Fruit fly (Drosophila melanogaster) whole organism, adult: Measurements from ENCODE around the gene CG14636.

ENCODE experiments used
- CG11617 ChIP-seq: fragments of 200-800 bp; sonication (Bioruptor generic); optimal IDR thresholded peaks from 2 replicates; lab custom pipeline; 2017; ENCODE audit warnings: mild to moderate bottlenecking, missing biosample characterization, missing genetic modification reagents, missing genetic modification characterization
- CG12768 ChIP-seq: fragments of 200-800 bp; sonication (Bioruptor generic); optimal IDR thresholded peaks from 2 replicates; lab custom pipeline; 2017; ENCODE audit warnings: missing biosample characterization, missing genetic modification characterization, mild to moderate bottlenecking, moderate library complexity, missing genetic modification reagents
- CG14711 ChIP-seq: fragments of 200-800 bp; sonication (Bioruptor generic); optimal IDR thresholded peaks from 2 replicates; lab custom pipeline; 2018; ENCODE audit warnings: missing biosample characterization, mild to moderate bottlenecking, missing genetic modification characterization, moderate library complexity
- CG1620 ChIP-seq: fragments of 200-800 bp; sonication (Bioruptor generic); optimal IDR thresholded peaks from 2 replicates; lab custom pipeline; 2016; ENCODE audit warnings: missing biosample characterization, missing genetic modification characterization
- CG33017 ChIP-seq: fragments of 200-800 bp; sonication (Bioruptor generic); optimal IDR thresholded peaks from 2 replicates; lab custom pipeline; 2018; ENCODE audit warnings: missing biosample characterization, mild to moderate bottlenecking, missing genetic modification characterization, moderate library complexity
- CG5204 ChIP-seq: fragments of 200-800 bp; sonication (Bioruptor generic); optimal IDR thresholded peaks from 2 replicates; lab custom pipeline; 2016; ENCODE audit warnings: missing biosample characterization, missing genetic modification characterization
- CG7045 ChIP-seq: fragments of 200-800 bp; sonication (Bioruptor generic); optimal IDR thresholded peaks from 2 replicates; lab custom pipeline; 2017; ENCODE audit warnings: missing biosample characterization, mild to moderate bottlenecking, missing genetic modification characterization
- CG7101 ChIP-seq: fragments of 200-800 bp; sonication (Bioruptor generic); optimal IDR thresholded peaks from 2 replicates; lab custom pipeline; 2018; ENCODE audit warnings: missing biosample characterization, mild to moderate bottlenecking, missing genetic modification characterization, moderate library complexity
- Clk ChIP-seq: fragments of 200-800 bp; sonication (Bioruptor generic); optimal IDR thresholded peaks from 2 replicates; lab custom pipeline; 2017; ENCODE audit warnings: missing biosample characterization, missing genetic modification characterization
- Crg-1 ChIP-seq: fragments of 200-800 bp; sonication (Bioruptor generic); optimal IDR thresholded peaks from 2 replicates; lab custom pipeline; 2016; ENCODE audit warnings: missing biosample characterization, missing genetic modification characterization
- Hr96 ChIP-seq: fragments of 200-800 bp; sonication (Bioruptor generic); optimal IDR thresholded peaks from 2 replicates; lab custom pipeline; 2016; ENCODE audit warnings: missing biosample characterization, missing genetic modification characterization
- Mnt ChIP-seq: fragments of 200-800 bp; sonication (Bioruptor generic); optimal IDR thresholded peaks from 2 replicates; lab custom pipeline; 2016; ENCODE audit warnings: missing biosample characterization, mild to moderate bottlenecking, missing genetic modification characterization
- bab1 ChIP-seq: fragments of 200-800 bp; sonication (Bioruptor generic); optimal IDR thresholded peaks from 3 replicates; lab custom pipeline; 2019; ENCODE audit warnings: missing biosample characterization, mild to moderate bottlenecking, missing genetic modification characterization, moderate library complexity
- cic ChIP-seq: fragments of 200-800 bp; sonication (Bioruptor generic); optimal IDR thresholded peaks from 2 replicates; lab custom pipeline; 2017; ENCODE audit warnings: missing biosample characterization, mild to moderate bottlenecking, missing genetic modification characterization, moderate library complexity
- cnc ChIP-seq, 2 experiments: fragments of >200 bp; optimal IDR thresholded peaks; 2 replicates each; lab custom pipeline; 2017
- kay ChIP-seq: fragments of 200-800 bp; sonication (Bioruptor generic); peaks from one replicate; lab custom pipeline; 2016; ENCODE audit warnings: missing biosample characterization, missing genetic modification characterization, borderline replicate concordance
- ovo ChIP-seq: fragments of 200-800 bp; sonication (Bioruptor generic); optimal IDR thresholded peaks from 2 replicates; lab custom pipeline; 2016; ENCODE audit warnings: missing biosample characterization, missing genetic modification characterization
- pad ChIP-seq: fragments of 200-800 bp; sonication (Bioruptor generic); optimal IDR thresholded peaks from 3 replicates; lab custom pipeline; 2017; ENCODE audit warnings: missing biosample characterization, missing genetic modification characterization, mild to moderate bottlenecking, moderate library complexity, missing genetic modification reagents
- tj ChIP-seq: fragments of 200-800 bp; sonication (Bioruptor generic); optimal IDR thresholded peaks from 3 replicates; lab custom pipeline; 2017; ENCODE audit warnings: missing biosample characterization, mild to moderate bottlenecking, missing genetic modification characterization, moderate library complexity
- toe ChIP-seq: fragments of 200-800 bp; sonication (Bioruptor generic); optimal IDR thresholded peaks from 2 replicates; lab custom pipeline; 2016; ENCODE audit warnings: missing biosample characterization, missing genetic modification characterization

Gene CG14636

DNA sequence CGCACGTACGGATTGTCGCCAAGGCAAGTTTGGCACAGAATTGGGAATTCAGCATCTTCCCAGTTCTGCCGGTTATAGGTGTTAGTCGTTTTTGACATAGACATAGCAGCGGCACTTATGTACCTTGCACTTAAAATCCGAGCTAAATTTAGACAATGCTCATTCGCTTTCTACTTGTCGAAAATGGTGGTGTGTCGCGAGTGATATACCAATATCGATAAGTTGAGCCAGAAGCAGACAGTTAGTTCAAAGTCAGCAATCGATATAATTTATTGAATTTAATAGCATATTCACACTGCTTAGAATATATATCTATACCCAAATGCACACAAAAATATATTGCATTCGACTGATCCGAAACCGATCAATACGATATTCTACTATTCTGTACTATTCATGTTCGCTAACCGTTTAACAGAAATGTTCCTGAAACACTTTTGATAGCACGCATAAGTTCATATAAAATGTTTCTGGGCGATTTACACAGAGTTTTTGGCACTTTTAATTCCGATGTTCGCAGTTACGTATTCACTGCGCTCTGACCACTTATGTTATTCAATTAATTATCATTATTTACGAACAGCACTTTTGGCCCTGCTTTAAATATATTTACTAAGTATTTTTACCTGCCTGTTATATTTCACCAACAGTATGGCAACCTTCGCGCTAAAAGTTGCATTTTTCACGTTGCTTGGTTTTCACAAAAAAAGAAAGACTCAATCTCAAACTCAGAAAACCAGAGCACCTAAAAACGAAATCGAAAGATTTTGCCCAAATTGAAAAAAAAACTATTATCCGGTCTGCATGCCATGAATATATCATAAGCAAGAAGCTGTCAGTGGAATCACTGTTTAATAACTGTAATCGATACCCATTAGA lies 17.3 kb upstream of the CG14636 start, which contains the start of gene CG14641:
Gene CG14641, minus strand, starts transcription at position 204 of the 879 bp plus-strand sequence.
- TF ChIP-seq ovo (GFP tag; lab: Kevin White, UChicago), result no peak
- TF ChIP-seq tj, result no peak
- no peak for TF ChIP-seq cic
- TF ChIP-seq toe (GFP tag; lab: Kevin White, UChicago), result peak; percentile 32
- TF ChIP-seq bab1 (GFP tag; lab: Kevin White, UChicago), result peak; percentile 36

DNA sequence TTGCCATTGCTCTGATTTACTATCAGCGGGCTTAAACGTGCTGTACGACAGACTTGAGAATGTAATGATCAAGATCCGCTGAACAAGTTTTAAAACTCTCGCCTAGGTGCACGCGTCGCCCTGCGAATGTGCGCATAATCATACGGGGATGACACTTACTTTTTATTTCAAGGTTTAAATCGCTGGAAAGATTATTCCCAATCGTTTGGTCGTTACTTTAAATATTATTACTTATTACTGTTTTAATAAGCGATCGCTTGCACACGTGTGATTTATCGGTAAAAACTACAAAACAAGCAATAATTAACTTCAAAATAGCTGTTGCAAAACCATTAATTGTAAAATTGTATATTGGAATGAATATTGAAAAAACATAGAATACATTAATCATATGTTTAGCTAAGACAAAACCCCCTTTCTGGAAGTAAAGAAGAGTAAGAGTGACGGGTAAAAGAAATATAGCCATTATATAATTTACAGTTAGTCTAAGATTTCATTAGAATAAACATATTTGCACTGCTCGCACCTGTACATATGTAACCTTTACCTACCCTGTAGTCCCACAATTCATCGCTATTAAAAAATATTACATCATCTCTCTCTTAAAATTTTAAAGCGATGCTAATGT lies 14.1 kb upstream of the CG14636 start, which contains the start of gene DhpD:
Gene DhpD, minus strand, starts transcription at position 102 of the 628 bp plus-strand sequence.
- TF ChIP-seq Hr96 (peak; percentile 77), kay (GFP tag; lab: Kevin White, UChicago) (no peak), Mnt (GFP tag; lab: Kevin White, UChicago) (peak; percentile 71), tj (peak; percentile 51), CG14711 (tag; lab: Kevin White, UChicago) (peak; percentile 77), CG11617 (GFP tag; lab: Kevin White, UChicago) (peak; percentile 82), ovo (GFP tag; lab: Kevin White, UChicago) (peak; percentile 55), CG7045 (peak; percentile 75), bab1 (GFP tag; lab: Kevin White, UChicago) (peak; percentile 91), cic (no peak), CG7101 (peak; percentile 88), Crg-1 (GFP tag; lab: Kevin White, UChicago) (peak; percentile 36), CG5204 (GFP tag; lab: Kevin White, UChicago) (peak; percentile 82), Clk (peak; percentile 38), CG12768 (GFP tag; lab: Kevin White, UChicago) (peak; percentile 80), toe (GFP tag; lab: Kevin White, UChicago) (peak; percentile 83), CG33017 (tag; lab: Kevin White, UChicago) (peak; percentile 79), pad (GFP tag; lab: Kevin White, UChicago) (peak; percentile 71), cnc (optimal IDR thresholded peaks at IDR 0.05; lab: Kevin White, UChicago) (no peak), CG1620 (GFP tag; lab: Kevin White, UChicago) (peak; percentile 80)

DNA sequence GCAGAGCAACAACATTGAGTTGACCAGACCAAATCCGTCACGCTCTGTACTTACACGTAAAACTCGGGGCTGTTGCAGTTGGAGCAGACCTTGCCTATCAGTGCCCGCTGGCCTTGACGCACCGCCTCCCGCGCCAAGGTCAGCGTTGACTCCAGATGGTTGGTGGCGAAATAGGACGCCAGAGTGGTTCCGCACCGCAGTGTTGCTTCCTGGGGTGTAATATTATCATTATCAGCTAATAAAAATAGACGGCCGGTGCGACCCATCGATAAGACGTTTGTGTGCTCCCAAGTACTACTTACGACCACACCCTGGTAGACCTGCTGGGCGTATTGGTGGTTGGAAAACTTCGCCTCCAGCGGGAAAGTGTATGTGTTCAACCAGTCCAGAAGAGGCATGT lies 13.3 kb upstream of the CG14636 start:
- TF ChIP-seq CG5204 (GFP tag; lab: Kevin White, UChicago) (no peak), Crg-1 (GFP tag; lab: Kevin White, UChicago) (no peak), bab1 (GFP tag; lab: Kevin White, UChicago) (no peak), tj (no peak), Mnt (GFP tag; lab: Kevin White, UChicago) (no peak), Clk (no peak), CG7101 (no peak), CG14711 (tag; lab: Kevin White, UChicago) (no peak)

DNA sequence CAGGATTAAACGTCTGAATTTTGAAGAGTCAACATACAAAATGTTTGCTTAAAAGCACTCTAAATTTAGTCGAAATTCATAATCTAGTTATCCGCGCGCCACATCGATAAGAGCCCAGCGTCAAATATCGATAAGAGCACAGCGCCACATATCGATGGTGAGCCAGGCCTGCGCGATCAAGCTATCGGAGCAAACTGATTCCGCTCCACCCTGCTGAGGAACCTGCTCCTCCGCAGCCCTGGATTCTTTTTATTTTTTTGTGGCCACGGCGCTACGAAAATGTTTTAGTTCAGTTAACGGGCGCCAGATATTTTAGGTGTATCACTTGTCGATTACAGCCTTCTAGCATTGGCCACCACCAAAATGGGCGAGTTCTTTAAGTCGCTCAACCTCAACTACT lies 5.7 kb upstream of the CG14636 start:
- TF ChIP-seq CG1620 (GFP tag; lab: Kevin White, UChicago) (peak; percentile 38), kay (GFP tag; lab: Kevin White, UChicago) (no peak), ovo (GFP tag; lab: Kevin White, UChicago) (no peak), CG5204 (GFP tag; lab: Kevin White, UChicago) (no peak), tj (no peak), Mnt (GFP tag; lab: Kevin White, UChicago) (no peak), toe (GFP tag; lab: Kevin White, UChicago) (no peak), CG11617 (GFP tag; lab: Kevin White, UChicago) (peak; percentile 16), pad (GFP tag; lab: Kevin White, UChicago) (no peak), Hr96 (peak; percentile 27), CG7045 (no peak), CG33017 (tag; lab: Kevin White, UChicago) (no peak), cic (peak; percentile 23), CG14711 (tag; lab: Kevin White, UChicago) (no peak), Clk (no peak), Crg-1 (GFP tag; lab: Kevin White, UChicago) (no peak), CG7101 (peak; percentile 30), cnc (optimal IDR thresholded peaks at IDR 0.05; lab: Kevin White, UChicago) (no peak), CG12768 (GFP tag; lab: Kevin White, UChicago) (no peak), bab1 (GFP tag; lab: Kevin White, UChicago) (peak; percentile 79)

DNA sequence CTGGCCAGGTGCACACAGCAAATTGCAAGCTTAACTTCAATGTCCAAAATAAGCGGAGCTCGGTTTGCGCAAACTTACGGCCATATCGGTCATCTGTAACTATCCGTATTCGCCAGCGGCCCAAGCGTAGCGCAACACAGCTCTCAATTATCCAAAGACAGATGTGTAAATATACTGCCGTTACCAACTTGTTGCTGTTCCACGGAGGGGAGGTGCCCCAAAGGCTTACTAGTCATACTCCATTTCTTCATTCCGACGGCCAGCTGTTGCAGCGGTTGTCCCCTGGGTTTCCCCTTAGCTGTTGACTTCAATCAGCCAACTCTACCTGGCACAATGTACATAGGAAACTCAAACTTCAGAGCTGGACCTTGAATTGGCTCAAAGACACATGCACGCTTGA lies 4.9 kb upstream of the CG14636 start, which contains the start of gene CG31516:
Gene CG31516, minus strand, starts transcription at position 101 of the 400 bp plus-strand sequence.
- TF ChIP-seq CG5204 (GFP tag; lab: Kevin White, UChicago), result no peak
- TF ChIP-seq CG14711 (tag; lab: Kevin White, UChicago), result no peak
- TF ChIP-seq CG11617 (GFP tag; lab: Kevin White, UChicago), result no peak
- no peak for TF ChIP-seq CG7045
- no peak for TF ChIP-seq ovo (GFP tag; lab: Kevin White, UChicago)
- no peak for TF ChIP-seq toe (GFP tag; lab: Kevin White, UChicago)
- TF ChIP-seq Mnt (GFP tag; lab: Kevin White, UChicago), result no peak
- no peak for TF ChIP-seq CG1620 (GFP tag; lab: Kevin White, UChicago)
- TF ChIP-seq tj, result no peak
